Worm (Caenorhabditis elegans) whole organism, L1 larva: ENCODE data around the gene F42A6.2.

Experiments used
- C04F5.9 ChIP-seq: sonication (generic microtip); optimal IDR thresholded peaks from 2 replicates; lab custom pipeline; 2016; ENCODE audit warnings: missing genetic modification characterization, missing compliant biosample characterization
- C34B4.2 ChIP-seq: sonication (generic microtip); optimal IDR thresholded peaks from 2 replicates; lab custom pipeline; 2017; ENCODE audit warnings: mild to moderate bottlenecking, missing genetic modification characterization, missing compliant biosample characterization
- F16B12.6 ChIP-seq: fragments of 150-350 bp; optimal IDR thresholded peaks from 2 replicates; lab custom pipeline; 2014; ENCODE audit warnings: missing biosample characterization, missing genetic modification characterization
- alr-1 ChIP-seq: fragments of 200-800 bp; sonication (Bioruptor generic); optimal IDR thresholded peaks from 2 replicates; lab custom pipeline; 2018; ENCODE audit warnings: borderline replicate concordance, mild to moderate bottlenecking, missing genetic modification characterization, missing compliant biosample characterization
- aly-2 ChIP-seq: fragments of 150-350 bp; optimal IDR thresholded peaks from 2 replicates; lab custom pipeline; 2014; ENCODE audit warnings: missing biosample characterization, missing genetic modification characterization
- ama-1 ChIP-seq: fragments of 150-350 bp; optimal IDR thresholded peaks from 2 replicates; lab custom pipeline; 2014
- blmp-1 ChIP-seq: fragments of 150-350 bp; optimal IDR thresholded peaks from 2 replicates; lab custom pipeline; 2014; ENCODE audit warnings: missing biosample characterization, missing genetic modification characterization
- ceh-63 ChIP-seq: fragments of 200-800 bp; sonication (Bioruptor generic); optimal IDR thresholded peaks from 2 replicates; lab custom pipeline; 2018; ENCODE audit warnings: mild to moderate bottlenecking, missing genetic modification characterization, missing compliant biosample characterization
- ceh-82 ChIP-seq, 3 experiments: fragments of 150-350 bp in 1 of 3; sonication (generic microtip) in 2 of 3; optimal IDR thresholded peaks; 2 replicates each; lab custom pipeline; 2014 to 2017; ENCODE audit warnings: missing biosample characterization in 3 of 3, missing genetic modification characterization in 3 of 3
- ceh-88 ChIP-seq: fragments of 200-800 bp; sonication (Bioruptor generic); IDR thresholded peaks from 2 replicates; pipeline ENCODE4 v1.3.6; 2022; ENCODE audit warnings: missing genetic modification characterization, missing compliant biosample characterization
- ces-1 ChIP-seq: fragments of 150-350 bp; optimal IDR thresholded peaks from 2 replicates; lab custom pipeline; 2014; ENCODE audit warnings: missing biosample characterization, missing genetic modification reagents, missing genetic modification characterization
- dpl-1 ChIP-seq, 3 experiments: fragments of 150-350 bp in 2 of 3; sonication (generic microtip) in 1 of 3; optimal IDR thresholded peaks; 2 replicates each; lab custom pipeline; 2014 to 2017; ENCODE audit warnings: missing biosample characterization in 3 of 3, missing genetic modification characterization in 3 of 3, missing genetic modification reagents in 3 of 3
- dsc-1 ChIP-seq: sonication (generic microtip); optimal IDR thresholded peaks from 2 replicates; lab custom pipeline; 2016; ENCODE audit warnings: mild to moderate bottlenecking, missing genetic modification characterization, missing compliant biosample characterization
- efl-3 ChIP-seq: fragments of 200-800 bp; sonication (Bioruptor generic); optimal IDR thresholded peaks from 2 replicates; lab custom pipeline; 2018; ENCODE audit warnings: mild to moderate bottlenecking, missing genetic modification characterization, missing compliant biosample characterization
- egl-13 ChIP-seq: sonication (generic microtip); optimal IDR thresholded peaks from 2 replicates; lab custom pipeline; 2016; ENCODE audit warnings: missing genotype, missing genetic modification reagents, missing genetic modification characterization, missing compliant biosample characterization
- egl-27 ChIP-seq, 2 experiments: fragments of 150-350 bp in 1 of 2; sonication (generic microtip); optimal IDR thresholded peaks; 3 replicates each; lab custom pipeline; 2017 to 2018; ENCODE audit warnings: missing biosample characterization in 2 of 2, missing genetic modification characterization in 2 of 2, missing genetic modification reagents in 2 of 2
- elt-2 ChIP-seq: sonication (generic microtip); optimal IDR thresholded peaks from 2 replicates; lab custom pipeline; 2016; ENCODE audit warnings: missing genetic modification characterization, mild to moderate bottlenecking, inconsistent platforms, missing compliant biosample characterization, missing genetic modification reagents
- fkh-8 ChIP-seq: sonication (generic microtip); optimal IDR thresholded peaks from 2 replicates; lab custom pipeline; 2016; ENCODE audit warnings: mild to moderate bottlenecking, missing genetic modification characterization, missing compliant biosample characterization
- hlh-4 ChIP-seq: sonication (generic microtip); optimal IDR thresholded peaks from 2 replicates; lab custom pipeline; 2016; ENCODE audit warnings: mild to moderate bottlenecking, missing genetic modification characterization, missing compliant biosample characterization
- hpl-2 ChIP-seq: fragments of 150-350 bp; optimal IDR thresholded peaks from 2 replicates; lab custom pipeline; 2014; ENCODE audit warnings: missing biosample characterization, missing genetic modification reagents, missing genetic modification characterization
- isw-1 ChIP-seq: fragments of 200-800 bp; sonication (Bioruptor generic); IDR thresholded peaks from 2 replicates; pipeline ENCODE4 v1.3.6; 2022; ENCODE audit warnings: missing genetic modification characterization, missing compliant biosample characterization
- lin-13 ChIP-seq: fragments of 150-350 bp; optimal IDR thresholded peaks from 2 replicates; lab custom pipeline; 2014; ENCODE audit warnings: missing biosample characterization, missing genetic modification reagents, missing genetic modification characterization
- lin-14 ChIP-seq: fragments of 200-800 bp; sonication (Bioruptor generic); optimal IDR thresholded peaks from 2 replicates; lab custom pipeline; 2018; ENCODE audit warnings: mild to moderate bottlenecking, missing genetic modification characterization, moderate library complexity, missing compliant biosample characterization
- lin-35 ChIP-seq, 2 experiments: fragments of 150-350 bp; optimal IDR thresholded peaks; 2 replicates each; lab custom pipeline; 2014; ENCODE audit warnings: missing biosample characterization in 2 of 2, missing genetic modification characterization in 2 of 2, missing genetic modification reagents in 2 of 2
- lin-39 ChIP-seq: fragments of 150-350 bp; optimal IDR thresholded peaks from 2 replicates; lab custom pipeline; 2014; ENCODE audit warnings: missing biosample characterization, missing genetic modification reagents, missing genetic modification characterization
- lir-3 ChIP-seq: sonication (generic microtip); optimal IDR thresholded peaks from 2 replicates; lab custom pipeline; 2016; ENCODE audit warnings: mild to moderate bottlenecking, missing genetic modification characterization, moderate library complexity, missing compliant biosample characterization; ENCODE audit not compliant: poor library complexity
- lsy-2 ChIP-seq, 2 experiments: fragments of 150-350 bp; optimal IDR thresholded peaks; 2 replicates each; lab custom pipeline; 2014; ENCODE audit warnings: missing biosample characterization in 2 of 2, missing genetic modification characterization in 2 of 2
- mdl-1 ChIP-seq, 2 experiments: fragments of 150-350 bp; optimal IDR thresholded peaks; 2 replicates each; lab custom pipeline; 2014 to 2017; ENCODE audit warnings: missing biosample characterization in 2 of 2, missing genetic modification characterization in 2 of 2, inconsistent platforms in 1 of 2
- mef-2 ChIP-seq: fragments of 150-350 bp; optimal IDR thresholded peaks from 2 replicates; lab custom pipeline; 2014; ENCODE audit warnings: missing biosample characterization, missing genetic modification characterization
- nhr-76 ChIP-seq: sonication (generic microtip); optimal IDR thresholded peaks from 2 replicates; lab custom pipeline; 2017; ENCODE audit warnings: missing biosample characterization, missing genetic modification characterization
- nhr-77 ChIP-seq: fragments of 150-350 bp; optimal IDR thresholded peaks from 2 replicates; lab custom pipeline; 2014; ENCODE audit warnings: missing biosample characterization, missing genetic modification characterization
- nhr-90 ChIP-seq: sonication (generic microtip); optimal IDR thresholded peaks from 2 replicates; lab custom pipeline; 2016; ENCODE audit warnings: mild to moderate bottlenecking, missing genetic modification characterization, missing compliant biosample characterization; ENCODE audit not compliant: poor library complexity
- pax-3 ChIP-seq: fragments of 200-800 bp; sonication (Bioruptor generic); optimal IDR thresholded peaks from 2 replicates; lab custom pipeline; 2018; ENCODE audit warnings: mild to moderate bottlenecking, missing genetic modification characterization, moderate library complexity, missing compliant biosample characterization
- pqm-1 ChIP-seq: sonication (generic microtip); optimal IDR thresholded peaks from 3 replicates; lab custom pipeline; 2017; ENCODE audit warnings: missing biosample characterization, missing genetic modification characterization
- rnt-1 ChIP-seq: sonication (generic microtip); optimal IDR thresholded peaks from 2 replicates; lab custom pipeline; 2016; ENCODE audit warnings: mild to moderate bottlenecking, missing genetic modification characterization, moderate library complexity, missing compliant biosample characterization
- sox-4 ChIP-seq: sonication (generic microtip); optimal IDR thresholded peaks from 2 replicates; lab custom pipeline; 2016; ENCODE audit warnings: missing genetic modification characterization, missing compliant biosample characterization
- sptf-1 ChIP-seq: fragments of 150-350 bp; optimal IDR thresholded peaks from 2 replicates; lab custom pipeline; 2014; ENCODE audit warnings: missing biosample characterization, missing genetic modification characterization
- sup-37 ChIP-seq: fragments of 200-800 bp; sonication (Bioruptor generic); optimal IDR thresholded peaks from 2 replicates; lab custom pipeline; 2018; ENCODE audit warnings: mild to moderate bottlenecking, missing genetic modification characterization, missing compliant biosample characterization
- tlp-1 ChIP-seq: fragments of 150-350 bp; optimal IDR thresholded peaks from 2 replicates; lab custom pipeline; 2014; ENCODE audit warnings: missing biosample characterization, missing genetic modification characterization
- unc-62 ChIP-seq: fragments of 150-350 bp; optimal IDR thresholded peaks from 2 replicates; lab custom pipeline; 2014; ENCODE audit warnings: missing biosample characterization, missing genetic modification reagents, missing genetic modification characterization
- unc-86 ChIP-seq: sonication (generic microtip); optimal IDR thresholded peaks from 2 replicates; lab custom pipeline; 2016; ENCODE audit warnings: missing genetic modification characterization, missing compliant biosample characterization
- unc-98 ChIP-seq: fragments of 200-800 bp; sonication (Bioruptor generic); IDR thresholded peaks from 2 replicates; pipeline ENCODE4 v1.3.6; 2022; ENCODE audit warnings: missing genetic modification characterization, missing compliant biosample characterization
- vab-15 ChIP-seq: sonication (generic microtip); optimal IDR thresholded peaks from 2 replicates; lab custom pipeline; 2017; ENCODE audit warnings: missing genotype, mild to moderate bottlenecking, missing genetic modification characterization, missing compliant biosample characterization
- xbp-1 ChIP-seq: sonication (generic microtip); optimal IDR thresholded peaks from 2 replicates; lab custom pipeline; 2016; ENCODE audit warnings: missing genetic modification characterization, missing compliant biosample characterization
- zag-1 ChIP-seq: fragments of 150-350 bp; optimal IDR thresholded peaks from 2 replicates; lab custom pipeline; 2014; ENCODE audit warnings: missing biosample characterization, missing genetic modification characterization
- zip-4 ChIP-seq: fragments of 200-800 bp; sonication (Bioruptor generic); optimal IDR thresholded peaks from 2 replicates; lab custom pipeline; 2018; ENCODE audit warnings: mild to moderate bottlenecking, missing genetic modification characterization, moderate library complexity, missing compliant biosample characterization
- ztf-11 ChIP-seq, 2 experiments: sonication (generic microtip); optimal IDR thresholded peaks; 2 replicates each; lab custom pipeline; 2016 to 2017; ENCODE audit warnings: missing genetic modification characterization in 2 of 2, missing biosample characterization in 1 of 2, missing compliant biosample characterization in 1 of 2
- ztf-4 ChIP-seq: fragments of 150-350 bp; optimal IDR thresholded peaks from 2 replicates; lab custom pipeline; 2014; ENCODE audit warnings: missing biosample characterization, missing genetic modification characterization

F42A6.2 gene

DNA sequence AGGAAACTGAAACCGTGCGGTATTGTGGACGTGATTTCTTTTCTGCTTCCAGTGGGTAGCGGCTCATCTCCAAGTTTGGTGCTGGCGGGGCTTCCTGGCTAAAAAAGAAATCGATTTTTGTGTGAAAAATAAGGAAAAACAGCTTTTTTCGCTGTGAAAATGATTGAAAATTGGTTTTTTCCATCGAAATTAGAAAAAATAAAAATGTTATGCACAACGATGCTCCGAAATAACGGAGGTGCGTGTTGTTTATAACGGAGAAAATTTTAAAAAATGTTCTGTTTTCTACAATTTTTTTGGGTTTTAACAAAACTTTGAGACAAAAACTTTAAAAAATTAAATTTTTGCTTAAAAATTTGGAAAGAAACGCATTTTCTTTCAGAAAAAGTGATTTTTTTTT lies 41.9 kb downstream of the F42A6.2 start:
- TF ChIP-seq ceh-88 (GFP tag; lab: Robert Waterston, UW) = no peak
- TF ChIP-seq nhr-90 (tag; lab: Kevin White, UChicago) = no peak
- TF ChIP-seq lsy-2 (tag; optimal IDR thresholded peaks at IDR 0.05; lab: Kevin White, UChicago) = peak; percentile 20 to 21

DNA sequence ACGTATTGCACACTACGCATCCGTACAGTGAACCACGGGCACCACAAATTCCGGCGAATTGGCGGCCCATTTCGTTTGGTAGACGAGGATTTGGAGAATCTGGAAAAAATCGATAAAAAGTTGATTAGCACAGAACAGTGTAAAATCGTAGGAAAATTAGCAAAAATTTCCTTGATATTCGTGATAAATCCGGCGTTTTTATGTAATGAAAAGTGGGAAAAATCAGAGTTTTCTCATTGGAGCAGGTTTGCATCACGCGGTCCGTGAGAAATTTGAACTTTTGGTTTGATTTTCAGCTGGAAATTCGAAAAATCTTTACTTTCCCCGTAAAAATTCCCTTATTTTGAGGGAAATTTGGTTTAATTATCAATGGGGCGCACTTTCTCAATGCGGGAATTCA lies 42.8 kb downstream of the F42A6.2 start, which contains the start of gene B0546.4:
B0546.4 (minus strand) TSS at position 101 of the 400 bp plus-strand sequence.
- no peak for TF ChIP-seq aly-2 (tag; lab: Kevin White, UChicago)
- no peak for TF ChIP-seq efl-3 (GFP tag; lab: Kevin White, UChicago)
- TF ChIP-seq unc-86 = no peak
- TF ChIP-seq tlp-1 (tag; lab: Kevin White, UChicago) = no peak

DNA sequence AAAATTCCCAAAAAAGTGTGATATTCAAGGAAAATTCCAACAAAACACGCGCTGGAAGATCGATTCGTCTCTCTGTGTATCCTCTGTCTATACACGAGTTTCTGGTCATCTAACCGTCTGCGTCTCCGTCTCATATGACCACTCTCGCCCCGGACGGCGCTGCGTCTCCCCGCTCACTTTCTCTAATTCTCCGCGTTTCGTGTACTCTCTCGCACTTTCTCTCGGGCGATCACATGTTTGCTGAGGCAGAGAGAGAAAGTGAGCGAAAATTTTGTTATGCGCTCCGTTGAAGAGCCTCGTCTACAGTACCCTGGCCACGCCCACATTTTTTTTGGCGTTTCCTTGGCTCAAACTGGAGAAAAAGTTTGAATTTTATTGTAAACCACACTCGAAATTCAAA lies 43.3 kb downstream of the F42A6.2 start:
- TF ChIP-seq nhr-77 (tag; lab: Kevin White, UChicago) (peak; percentile 78), unc-86 (peak; percentile 97), pax-3 (peak; percentile 74), ama-1 (lab: Kevin White, UChicago) (no peak), ceh-82 (tag; optimal IDR thresholded peaks at IDR 0.05; lab: Kevin White, UChicago) (peak; percentile 49 to 92 (median 82)), unc-98 (GFP tag; lab: Robert Waterston, UW) (0 out of 2 replicates have a peak, but pooled peaks have one; percentile 36), isw-1 (GFP tag; lab: Robert Waterston, UW) (peak; percentile 90), hlh-4 (no peak), mdl-1 (tag; optimal IDR thresholded peaks at IDR 0.05; lab: Kevin White, UChicago) (peak; percentile 58 to 95), lin-35 (GFP tag; optimal IDR thresholded peaks at IDR 0.05; lab: Kevin White, UChicago) (peak; percentile 86 to 89), lin-39 (tag; lab: Kevin White, UChicago) (peak; percentile 80), zag-1 (tag; lab: Kevin White, UChicago) (no peak), ceh-88 (GFP tag; lab: Robert Waterston, UW) (peak; percentile 84), unc-62 (GFP tag; lab: Kevin White, UChicago) (no peak), dsc-1 (tag; lab: Kevin White, UChicago) (peak; percentile 90), lin-14 (peak; percentile 98), pqm-1 (tag; lab: Kevin White, UChicago) (no peak), lin-13 (GFP tag; lab: Kevin White, UChicago) (peak; percentile 92), zip-4 (GFP tag; lab: Kevin White, UChicago) (peak; percentile 74), ces-1 (no peak), C04F5.9 (peak; percentile 66), sup-37 (peak; percentile 28), vab-15 (tag; lab: Kevin White, UChicago) (no peak), ceh-63 (GFP tag; lab: Kevin White, UChicago) (no peak), mef-2 (tag; lab: Kevin White, UChicago) (peak; percentile 41), blmp-1 (peak; percentile 99), nhr-90 (tag; lab: Kevin White, UChicago) (peak; percentile 89), lir-3 (tag; lab: Kevin White, UChicago) (no peak), sox-4 (tag; lab: Kevin White, UChicago) (peak; percentile 78), tlp-1 (tag; lab: Kevin White, UChicago) (no peak), elt-2 (tag; lab: Kevin White, UChicago) (peak; percentile 86), egl-13 (peak; percentile 86), C34B4.2 (tag; lab: Kevin White, UChicago) (no peak), ztf-4 (tag; lab: Kevin White, UChicago) (peak; percentile 82), xbp-1 (tag; lab: Kevin White, UChicago) (peak; percentile 93), nhr-76 (tag; lab: Kevin White, UChicago) (no peak), hpl-2 (peak; percentile 65), egl-27 (tag; optimal IDR thresholded peaks at IDR 0.05; lab: Kevin White, UChicago) (peak in 1 of 2 experiments; percentile 55), sptf-1 (no peak), fkh-8 (tag; lab: Kevin White, UChicago) (peak; percentile 94), ztf-11 (tag; optimal IDR thresholded peaks at IDR 0.05; lab: Kevin White, UChicago) (peak in 1 of 2 experiments; percentile 83), dpl-1 (GFP tag; optimal IDR thresholded peaks at IDR 0.05; lab: Kevin White, UChicago) (peak; percentile 81 to 83 (median 82)), alr-1 (tag; lab: Kevin White, UChicago) (no peak), F16B12.6 (tag; lab: Kevin White, UChicago) (peak; percentile 74), rnt-1 (tag; lab: Kevin White, UChicago) (peak; percentile 92)
